Worm (Caenorhabditis elegans) whole organism, young adult: Measurements from ENCODE around the gene thn-6.
"Not testable (repeated sequence)": the region's sequence is repeated elsewhere in the genome, so short reads cannot be mapped to it uniquely, and the experiment has no call there.

Experiments
- F37B4.10 ChIP-seq: fragments of 200-800 bp; sonication (Bioruptor generic); IDR thresholded peaks from 2 replicates; pipeline ENCODE4 v1.3.6; 2022; ENCODE audit warnings: missing genetic modification characterization, missing compliant biosample characterization
- F57A8.1 ChIP-seq: fragments of 200-800 bp; sonication (Bioruptor generic); optimal IDR thresholded peaks from 2 replicates; lab custom pipeline; 2018; ENCODE audit warnings: mild to moderate bottlenecking, missing genetic modification characterization, moderate library complexity, missing compliant biosample characterization
- athp-1 ChIP-seq: sonication (generic microtip); optimal IDR thresholded peaks from 2 replicates; lab custom pipeline; 2017; ENCODE audit warnings: mild to moderate bottlenecking, missing genetic modification characterization, missing compliant biosample characterization
- bed-1 ChIP-seq: fragments of 200-800 bp; sonication (Bioruptor generic); IDR thresholded peaks from 2 replicates; pipeline ENCODE4 v1.3.6; 2022; ENCODE audit warnings: missing genetic modification reagents, missing genetic modification characterization, missing compliant biosample characterization
- ceh-40 ChIP-seq: fragments of 200-800 bp; sonication (Bioruptor generic); IDR thresholded peaks from 2 replicates; pipeline ENCODE4 v1.3.6; 2022; ENCODE audit warnings: missing genetic modification characterization, missing compliant biosample characterization
- egl-18 ChIP-seq: fragments of 200-800 bp; sonication (Bioruptor generic); IDR thresholded peaks from 2 replicates; pipeline ENCODE4 v1.3.6; 2022; ENCODE audit warnings: missing genetic modification reagents, missing genetic modification characterization, missing compliant biosample characterization
- ekl-4 ChIP-seq: fragments of 200-800 bp; sonication (Bioruptor generic); IDR thresholded peaks from 2 replicates; pipeline ENCODE4 v1.3.6; 2022; ENCODE audit warnings: missing genetic modification reagents, missing genetic modification characterization, missing compliant biosample characterization
- ets-4 ChIP-seq: fragments of 200-800 bp; sonication (Bioruptor generic); optimal IDR thresholded peaks from 2 replicates; lab custom pipeline; 2018; ENCODE audit warnings: mild to moderate bottlenecking, missing genetic modification characterization, missing compliant biosample characterization
- mes-4 ChIP-seq: sonication (generic microtip); optimal IDR thresholded peaks from 2 replicates; lab custom pipeline; 2016; ENCODE audit warnings: missing genotype, missing genetic modification characterization, missing compliant biosample characterization

- not testable (repeated sequence) for TF ChIP-seq mes-4 (tag; lab: Kevin White, UChicago); ets-4 (GFP tag; lab: Kevin White, UChicago); athp-1 (tag; lab: Kevin White, UChicago); ekl-4 (GFP tag; lab: Robert Waterston, UW); bed-1 (GFP tag; lab: Robert Waterston, UW); egl-18 (GFP tag; lab: Robert Waterston, UW); F37B4.10 (GFP tag; lab: Robert Waterston, UW); F57A8.1; ceh-40
Measured at ce11 chrIV:5226552-5226951, 2.2 kb upstream of the thn-6 start, which contains the start of gene nsph-4.1.
